Fruit fly (Drosophila melanogaster): Measurements from ENCODE around the gene CG34277.
A peak's percentile ranks its signal among the peaks of the same experiment; 100 is the strongest.

The CG34277 gene

DNA sequence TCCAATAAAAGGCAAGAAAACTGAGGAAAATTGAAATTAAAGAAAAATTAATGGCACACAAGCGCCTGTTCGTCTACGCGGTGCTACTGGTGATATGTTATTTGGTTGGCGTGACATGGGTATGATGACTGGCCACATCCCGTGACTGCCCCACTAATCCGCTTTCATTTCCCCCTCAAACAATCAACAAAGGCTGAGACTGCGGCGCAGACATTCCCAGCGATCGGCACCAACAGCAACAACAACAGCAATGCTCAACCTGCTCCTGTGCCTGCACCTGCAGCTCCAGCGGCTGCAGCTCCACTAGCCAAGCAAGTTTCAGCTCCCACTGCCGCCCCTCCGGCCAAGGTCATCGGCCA lies 14.2 kb upstream of the CG34277 start:
- no peak for TF ChIP-seq psq (optimal IDR thresholded peaks at IDR 0.05)
- no peak for TF ChIP-seq insv (optimal IDR thresholded peaks at IDR 0.05)
- no peak for TF ChIP-seq Myc (optimal IDR thresholded peaks at IDR 0.05)
- TF ChIP-seq h (optimal IDR thresholded peaks at IDR 0.05) = no peak
- TF ChIP-seq Sin3A (optimal IDR thresholded peaks at IDR 0.05) = no peak
- no peak for TF ChIP-seq ttk (optimal IDR thresholded peaks at IDR 0.05)

DNA sequence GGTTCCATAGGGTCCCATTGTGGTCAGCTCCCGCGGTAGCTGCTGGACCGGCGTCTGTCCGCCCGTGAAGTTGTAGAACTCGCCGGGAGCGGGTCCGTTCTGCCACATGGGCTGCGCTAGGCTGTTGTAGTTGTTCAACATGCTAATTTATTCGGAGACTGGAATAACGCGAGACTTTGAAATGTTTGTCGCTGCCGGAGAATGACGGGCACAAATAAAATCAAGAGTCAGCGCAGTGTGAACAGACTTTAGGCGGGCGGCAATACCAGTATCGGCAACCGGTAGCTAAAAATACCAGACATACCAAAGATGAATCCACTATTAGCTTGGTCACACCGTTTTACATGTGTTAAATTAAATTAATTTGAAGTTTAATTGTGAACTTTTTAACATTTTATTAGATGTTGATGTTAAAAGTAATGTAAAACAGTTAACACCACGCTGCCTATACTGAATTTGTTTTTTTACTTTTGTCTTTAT lies 11.4 kb upstream of the CG34277 start, which contains the start of gene Prosbeta7:
Gene Prosbeta7, minus strand, starts transcription at position 430 of the 480 bp plus-strand sequence.
- no peak for TF ChIP-seq insv (optimal IDR thresholded peaks at IDR 0.05)
- TF ChIP-seq Sin3A (optimal IDR thresholded peaks at IDR 0.05) = no peak
- no peak for TF ChIP-seq psq (optimal IDR thresholded peaks at IDR 0.05)
- no peak for TF ChIP-seq h (optimal IDR thresholded peaks at IDR 0.05)
- no peak for TF ChIP-seq ttk (optimal IDR thresholded peaks at IDR 0.05)
- no peak for TF ChIP-seq Myc (optimal IDR thresholded peaks at IDR 0.05)

DNA sequence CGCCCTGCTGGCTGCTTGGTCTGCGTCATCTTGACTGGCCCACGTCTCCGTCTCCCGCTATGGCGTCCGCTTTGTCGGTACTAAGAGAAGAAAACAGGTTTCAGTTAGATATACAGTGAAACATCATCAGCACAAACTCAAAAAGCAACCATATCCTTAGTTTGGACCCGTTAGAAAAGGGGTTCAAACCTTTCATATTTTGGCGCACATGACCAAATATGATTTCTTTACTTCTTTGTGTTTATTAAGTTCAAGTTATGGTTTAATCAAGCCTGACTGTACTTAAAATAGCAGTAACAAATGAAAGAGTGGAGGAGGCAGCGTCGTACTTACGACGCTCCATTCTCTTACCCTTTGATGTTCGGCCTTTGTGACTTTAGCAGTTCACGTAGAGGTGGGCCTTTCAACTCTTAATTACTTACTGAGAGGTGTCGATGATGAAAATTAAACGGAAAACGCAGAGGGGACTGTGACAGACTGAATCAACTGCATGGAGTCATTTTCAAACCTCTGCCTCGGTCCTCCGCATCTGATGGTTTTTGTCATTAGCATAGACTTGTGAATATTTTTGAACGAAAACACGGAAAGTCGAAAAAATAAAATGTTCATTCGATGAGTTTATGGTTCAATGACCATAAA lies 7.5 kb upstream of the CG34277 start:
- TF ChIP-seq h (optimal IDR thresholded peaks at IDR 0.05) = no peak
- TF ChIP-seq psq (optimal IDR thresholded peaks at IDR 0.05) = no peak
- no peak for TF ChIP-seq insv (optimal IDR thresholded peaks at IDR 0.05)
- TF ChIP-seq ttk (optimal IDR thresholded peaks at IDR 0.05) = no peak
- no peak for TF ChIP-seq Sin3A (optimal IDR thresholded peaks at IDR 0.05)
- no peak for TF ChIP-seq Myc (optimal IDR thresholded peaks at IDR 0.05)

DNA sequence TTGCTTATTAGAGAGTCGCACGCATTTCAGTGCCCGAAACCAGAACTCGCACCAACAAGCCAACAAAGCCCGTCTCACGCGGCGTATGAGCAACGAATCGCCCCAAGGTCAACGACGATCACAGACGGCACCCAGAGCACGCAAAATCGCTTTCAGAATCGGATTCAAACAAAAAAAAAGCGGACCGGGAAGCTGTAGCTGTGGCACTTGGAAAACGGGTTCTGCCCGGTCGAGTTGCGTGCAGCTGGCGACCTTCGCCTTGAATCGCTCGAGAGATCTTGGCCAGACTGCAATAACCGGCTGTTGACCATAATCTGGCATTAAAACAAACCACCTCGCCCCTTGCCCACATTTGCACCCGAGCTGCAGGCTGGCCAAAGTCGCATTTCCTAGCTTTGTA lies 5.9 kb upstream of the CG34277 start:
- TF ChIP-seq Sin3A (optimal IDR thresholded peaks at IDR 0.05) (no peak), psq (optimal IDR thresholded peaks at IDR 0.05) (no peak), insv (optimal IDR thresholded peaks at IDR 0.05) (no peak), Myc (optimal IDR thresholded peaks at IDR 0.05) (no peak), h (optimal IDR thresholded peaks at IDR 0.05) (no peak)

DNA sequence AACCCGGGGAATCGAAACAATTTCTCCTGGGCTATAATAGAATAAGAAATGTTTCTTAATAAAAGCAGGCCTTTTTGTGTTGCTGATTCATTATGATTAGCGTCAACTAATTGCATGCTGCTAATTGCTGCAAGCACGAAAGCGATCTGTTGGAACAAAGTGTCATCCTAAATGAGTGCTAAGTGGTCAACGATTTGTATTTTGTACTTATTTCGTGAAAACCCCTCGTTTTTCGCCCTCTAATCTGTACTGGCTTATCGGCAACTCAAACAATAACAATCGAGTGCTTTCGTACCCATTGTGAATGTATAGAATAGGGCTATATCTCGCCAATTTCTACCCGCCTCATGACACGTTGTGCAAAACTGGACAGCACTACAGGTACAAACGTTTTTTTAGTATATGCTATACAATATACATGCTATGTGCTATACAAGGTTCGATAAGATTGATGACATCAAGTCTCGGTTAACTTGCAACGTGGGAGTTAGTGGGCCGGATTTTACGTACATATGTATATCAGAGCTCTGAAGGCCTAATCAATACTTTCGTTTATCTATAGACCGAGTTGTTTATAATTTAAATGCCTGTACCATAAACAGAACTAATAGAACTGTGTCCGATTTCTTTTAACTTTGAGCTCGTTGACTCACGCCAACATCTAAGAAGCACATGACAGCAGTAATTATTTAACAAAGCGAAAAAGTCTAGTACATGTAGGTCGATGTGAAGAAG lies 4.6 kb upstream of the CG34277 start:
- no peak for TF ChIP-seq ttk (optimal IDR thresholded peaks at IDR 0.05)
- TF ChIP-seq Myc (optimal IDR thresholded peaks at IDR 0.05) = no peak
- no peak for TF ChIP-seq insv (optimal IDR thresholded peaks at IDR 0.05)
- no peak for TF ChIP-seq h (optimal IDR thresholded peaks at IDR 0.05)
- TF ChIP-seq Sin3A (optimal IDR thresholded peaks at IDR 0.05) = no peak
- no peak for TF ChIP-seq psq (optimal IDR thresholded peaks at IDR 0.05)

DNA sequence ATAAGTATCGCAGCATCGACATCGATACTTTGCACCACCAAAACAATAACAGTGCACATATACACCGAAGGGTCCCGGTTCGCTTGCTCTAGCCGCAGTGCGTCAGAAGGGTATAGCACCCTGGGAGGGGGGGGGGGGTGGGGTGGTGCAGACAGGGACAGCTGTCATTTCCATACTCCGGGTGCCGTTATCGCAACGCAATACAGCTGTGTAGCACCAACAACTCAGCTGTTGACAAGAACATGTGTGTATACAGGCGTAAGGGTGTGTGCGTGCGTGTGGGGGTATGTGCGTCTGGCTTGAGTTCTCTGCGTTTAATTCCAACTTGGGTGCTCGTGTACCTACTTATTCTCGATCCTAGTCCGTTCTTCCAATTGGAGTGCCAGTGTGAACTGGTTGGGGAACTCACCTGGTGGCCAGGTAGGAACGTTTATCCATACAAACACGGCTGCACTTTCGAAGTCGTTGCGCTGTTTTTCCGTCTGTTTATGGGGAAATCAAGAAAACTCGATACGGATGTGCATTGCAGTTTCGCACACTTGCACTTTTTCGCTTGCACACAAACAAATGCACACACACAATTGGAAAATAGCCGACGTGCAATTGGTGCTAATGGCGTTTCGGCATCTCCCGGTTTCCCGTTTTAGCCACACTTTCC lies 1.7 kb upstream of the CG34277 start:
- TF ChIP-seq Myc (optimal IDR thresholded peaks at IDR 0.05) = no peak
- no peak for TF ChIP-seq psq (optimal IDR thresholded peaks at IDR 0.05)
- TF ChIP-seq insv (optimal IDR thresholded peaks at IDR 0.05) = no peak
- TF ChIP-seq ttk (optimal IDR thresholded peaks at IDR 0.05) = no peak
- no peak for TF ChIP-seq h (optimal IDR thresholded peaks at IDR 0.05)
- no peak for TF ChIP-seq Sin3A (optimal IDR thresholded peaks at IDR 0.05)

DNA sequence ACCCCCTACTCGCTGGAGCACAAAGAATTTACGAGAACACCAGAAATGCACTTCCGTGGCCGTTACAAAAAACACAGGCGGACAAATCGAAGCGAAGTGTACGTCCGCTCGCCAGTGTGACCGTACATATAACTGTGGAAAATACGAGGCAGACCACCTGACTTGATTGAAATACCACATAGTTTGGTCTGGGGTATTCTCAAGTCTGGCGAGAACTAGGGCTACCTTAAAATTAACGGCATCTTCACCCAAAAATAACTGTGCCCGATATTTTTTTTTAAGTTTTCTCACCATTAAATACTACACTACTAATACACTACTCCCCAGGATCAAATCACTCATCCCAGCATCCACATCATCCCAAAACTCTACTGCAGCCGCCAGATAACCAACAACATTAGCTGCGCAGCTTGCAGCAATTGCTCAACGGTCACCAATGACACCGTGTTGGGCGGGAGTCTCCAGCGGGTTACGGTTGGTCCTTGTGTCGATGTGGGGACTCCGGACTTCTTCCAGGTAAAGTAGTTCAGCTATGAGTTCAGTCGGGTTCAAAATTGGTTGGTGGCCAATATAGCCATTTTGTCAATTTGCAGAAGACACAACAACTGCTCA lies 1.1 kb upstream of the CG34277 start, which contains the start of gene Cerk:
Gene Cerk, minus strand, starts transcription at position 137 of the 612 bp plus-strand sequence.
- no peak for TF ChIP-seq insv (optimal IDR thresholded peaks at IDR 0.05)

DNA sequence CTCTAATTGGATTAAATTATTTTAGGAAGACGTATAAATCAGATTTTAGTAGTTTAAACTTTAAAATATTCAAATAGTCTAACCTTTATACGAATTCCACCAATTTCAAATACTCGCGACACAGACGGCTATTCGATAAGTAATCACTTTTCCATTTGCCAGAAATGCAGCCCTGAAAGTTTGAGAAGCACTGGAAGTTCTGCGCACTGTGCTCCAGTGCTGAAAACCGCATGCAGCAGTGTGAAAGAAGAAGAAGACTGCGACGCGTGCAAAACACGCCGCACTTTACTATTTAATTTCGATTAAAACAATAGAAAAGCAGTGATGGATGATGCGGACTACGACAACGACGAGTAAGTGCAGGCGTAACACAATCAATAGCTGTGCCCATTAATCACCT lies 2.2 kb downstream of the CG34277 start, which contains the start of gene Polr2F:
Gene Polr2F, plus strand, starts transcription at position 233 of the 400 bp plus-strand sequence.
- TF ChIP-seq Myc (optimal IDR thresholded peaks at IDR 0.05) (no peak), insv (optimal IDR thresholded peaks at IDR 0.05) (no peak), ttk (optimal IDR thresholded peaks at IDR 0.05) (no peak), h (optimal IDR thresholded peaks at IDR 0.05) (no peak), Sin3A (optimal IDR thresholded peaks at IDR 0.05) (no peak), psq (optimal IDR thresholded peaks at IDR 0.05) (peak; percentile 1)

DNA sequence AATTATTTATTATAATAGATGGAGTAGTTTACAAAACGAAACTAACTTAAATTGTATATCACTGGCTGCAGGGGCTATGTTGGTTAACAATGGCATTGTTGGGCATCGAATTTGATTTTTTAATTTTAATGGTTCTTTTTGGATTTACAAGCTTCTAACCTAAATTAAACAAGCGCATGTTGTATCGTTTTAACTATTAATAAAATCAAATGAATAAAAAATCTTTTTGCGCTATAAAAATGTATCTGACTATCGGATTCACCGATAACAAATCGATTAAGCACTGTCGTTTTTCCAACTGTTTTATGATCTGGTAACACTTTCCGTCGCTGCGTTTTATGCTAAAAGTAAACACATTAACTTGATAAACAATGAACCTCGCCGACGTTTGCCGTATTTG lies 5.4 kb downstream of the CG34277 start, which contains the start of the genes hd and CG14667:
Gene hd, minus strand, starts transcription at position 243 of the 400 bp plus-strand sequence.
Gene CG14667, plus strand, starts transcription at position 303 of the 400 bp plus-strand sequence.
- TF ChIP-seq ttk (optimal IDR thresholded peaks at IDR 0.05) (no peak), h (optimal IDR thresholded peaks at IDR 0.05) (no peak), insv (optimal IDR thresholded peaks at IDR 0.05) (no peak), Myc (optimal IDR thresholded peaks at IDR 0.05) (no peak), Sin3A (optimal IDR thresholded peaks at IDR 0.05) (no peak), psq (optimal IDR thresholded peaks at IDR 0.05) (no peak)

DNA sequence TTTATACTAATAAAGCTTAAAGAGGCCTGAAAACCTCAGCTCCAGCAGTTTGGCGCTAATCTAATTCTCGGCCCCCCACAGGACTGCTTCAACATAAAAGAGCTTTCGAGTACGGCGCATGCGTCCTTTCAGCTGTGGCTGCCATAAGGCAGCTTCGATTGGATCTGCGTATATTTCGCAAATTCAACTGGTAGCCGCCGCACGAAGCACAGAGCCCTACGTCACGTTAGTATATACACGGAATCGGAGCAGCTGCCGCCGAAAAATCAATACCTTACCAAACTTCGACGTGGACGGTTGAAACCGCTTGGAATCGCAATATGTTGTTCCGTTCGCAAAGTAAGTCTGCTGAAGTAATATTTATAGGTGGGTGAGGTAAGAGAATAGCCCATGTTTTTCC lies 7.3 kb downstream of the CG34277 start, which contains the start of gene 7B2:
Gene 7B2, plus strand, starts transcription at position 169 of the 400 bp plus-strand sequence.
- TF ChIP-seq Myc (optimal IDR thresholded peaks at IDR 0.05) (no peak), ttk (optimal IDR thresholded peaks at IDR 0.05) (no peak), h (optimal IDR thresholded peaks at IDR 0.05) (no peak), psq (optimal IDR thresholded peaks at IDR 0.05) (no peak), Sin3A (optimal IDR thresholded peaks at IDR 0.05) (no peak), insv (optimal IDR thresholded peaks at IDR 0.05) (no peak)

DNA sequence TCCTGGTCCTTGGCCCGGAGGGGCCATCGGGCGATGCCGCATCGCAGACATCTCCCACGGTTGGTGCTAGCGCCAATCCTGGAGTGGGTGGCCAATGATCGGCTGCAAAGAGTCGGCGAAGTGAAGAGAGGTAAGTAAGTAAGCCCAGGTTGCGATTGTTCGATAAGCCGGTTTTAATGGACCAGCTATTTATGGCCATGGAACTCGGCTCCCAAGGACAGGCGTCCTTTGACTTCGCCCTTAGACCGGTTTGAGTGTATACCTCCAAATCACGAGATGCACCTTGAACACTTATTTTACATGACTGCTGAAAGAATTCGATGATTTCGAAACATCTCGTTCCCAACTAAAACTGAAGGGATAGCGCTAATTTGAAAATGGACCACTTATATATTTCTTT lies 16.4 kb downstream of the CG34277 start:
- no peak for TF ChIP-seq ttk (optimal IDR thresholded peaks at IDR 0.05)
- TF ChIP-seq Myc (optimal IDR thresholded peaks at IDR 0.05) = no peak
- TF ChIP-seq Sin3A (optimal IDR thresholded peaks at IDR 0.05) = no peak
- no peak for TF ChIP-seq h (optimal IDR thresholded peaks at IDR 0.05)
- TF ChIP-seq insv (optimal IDR thresholded peaks at IDR 0.05) = no peak
- TF ChIP-seq psq (optimal IDR thresholded peaks at IDR 0.05) = no peak
